Worm (Caenorhabditis elegans): ENCODE results near the gene C16C8.26.

- no peak for TF ChIP-seq W03F9.2 (tag; optimal IDR thresholded peaks at IDR 0.05)
- no peak for TF ChIP-seq dao-5 (tag; optimal IDR thresholded peaks at IDR 0.05)
- TF ChIP-seq him-1 (tag; optimal IDR thresholded peaks at IDR 0.05): no peak
Measured at ce11 chrII:3470549-3470948, 12.4 kb upstream of the C16C8.26 start, which contains the start of gene Y49F6B.20.
